Fruit fly (Drosophila melanogaster) whole organism, embryonic: ENCODE results near the gene sll.

ENCODE experiments used
- CG6813 ChIP-seq: fragments of 200-800 bp; sonication (Bioruptor generic); optimal IDR thresholded peaks from 2 replicates; lab custom pipeline; 2017; ENCODE audit warnings: missing biosample characterization, missing genetic modification characterization, mild to moderate bottlenecking, moderate library complexity, missing genetic modification reagents
- Hr78 ChIP-seq, 2 experiments: fragments of 200-800 bp in 1 of 2; fragments of >200 bp in 1 of 2; sonication (Bioruptor generic) in 1 of 2; optimal IDR thresholded peaks; 2 replicates each; lab custom pipeline; 2017 to 2019; ENCODE audit warnings: missing biosample characterization in 2 of 2, missing genetic modification characterization in 2 of 2, mild to moderate bottlenecking in 1 of 2, moderate library complexity in 1 of 2
- Med ChIP-seq: fragments of 200-800 bp; sonication (Bioruptor generic); peaks from one replicate; lab custom pipeline; 2016; ENCODE audit warnings: missing biosample characterization, missing genetic modification characterization, mild to moderate bottlenecking, inconsistent platforms, moderate library complexity
- Neu2 ChIP-seq: fragments of 200-800 bp; sonication (Bioruptor generic); optimal IDR thresholded peaks from 3 replicates; lab custom pipeline; 2016; ENCODE audit warnings: missing biosample characterization, missing genetic modification characterization, borderline replicate concordance
- crol ChIP-seq: fragments of 200-800 bp; sonication (Bioruptor generic); IDR thresholded peaks from 2 replicates; pipeline ENCODE4 v1.3.6; 2022; ENCODE audit warnings: missing biosample characterization, missing genetic modification characterization
- nerfin-2 ChIP-seq: fragments of 200-800 bp; sonication (Bioruptor generic); IDR thresholded peaks from 2 replicates; pipeline ENCODE4 v1.3.6; 2022; ENCODE audit warnings: missing biosample characterization, missing genetic modification characterization; ENCODE audit not compliant: partially characterized antibody
- nom ChIP-seq: fragments of 200-800 bp; sonication (Bioruptor generic); optimal IDR thresholded peaks from 2 replicates; lab custom pipeline; 2017; ENCODE audit warnings: missing biosample characterization, missing genetic modification characterization, mild to moderate bottlenecking, moderate library complexity, missing genetic modification reagents
- pfk ChIP-seq: fragments of 200-800 bp; sonication (Bioruptor generic); optimal IDR thresholded peaks from 2 replicates; lab custom pipeline; 2018; ENCODE audit warnings: missing biosample characterization, mild to moderate bottlenecking, missing genetic modification characterization, moderate library complexity
- sc ChIP-seq, 3 experiments: fragments of >200 bp in 2 of 3; fragments of 200-800 bp in 1 of 3; sonication (Bioruptor generic) in 1 of 3; optimal IDR thresholded peaks; 2 replicates in 2 of 3; 3 replicates in 1 of 3; lab custom pipeline; 2017; ENCODE audit warnings: mild to moderate bottlenecking in 1 of 3, missing biosample characterization in 1 of 3, missing genetic modification characterization in 1 of 3, missing genetic modification reagents in 1 of 3

DNA sequence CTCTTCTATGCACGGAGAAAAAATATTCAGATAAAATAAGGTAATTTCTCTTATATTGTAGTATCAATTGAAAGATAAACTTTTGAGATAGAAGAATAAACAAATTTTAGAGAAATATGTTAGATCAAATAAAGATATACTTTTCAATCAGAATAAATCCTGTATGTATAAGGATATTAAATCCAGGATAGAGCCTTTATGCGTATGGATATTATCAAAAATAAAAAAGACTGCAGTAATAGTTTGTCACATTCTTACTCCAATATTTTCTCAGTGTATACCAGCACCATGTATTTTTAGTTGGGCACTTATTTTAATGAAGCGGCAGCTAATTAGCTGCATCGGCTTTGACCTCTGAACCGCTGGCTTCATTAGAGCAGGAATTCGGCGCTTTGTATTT is 14.1 kb upstream of the sll start:
- TF ChIP-seq pfk (no peak), Neu2 (GFP tag; lab: Kevin White, UChicago) (no peak), nerfin-2 (GFP tag; lab: Robert Waterston, UW) (no peak), Med (GFP tag; lab: Kevin White, UChicago) (no peak), Hr78 (GFP tag; optimal IDR thresholded peaks at IDR 0.05; lab: Kevin White, UChicago) (no peak), sc (optimal IDR thresholded peaks at IDR 0.05; lab: Kevin White, UChicago) (no peak), sc (GFP tag; optimal IDR thresholded peaks at IDR 0.05; lab: Kevin White, UChicago) (no peak), crol (no peak), CG6813 (no peak), nom (GFP tag; lab: Kevin White, UChicago) (no peak)
